Fruit fly (Drosophila melanogaster) whole organism, embryonic: Measurements from ENCODE around the gene CG1999.
A peak's percentile ranks its signal among the peaks of the same experiment; 100 is the strongest.

ENCODE experiments used
- CG10565 ChIP-seq: fragments of 200-800 bp; sonication (Bioruptor generic); optimal IDR thresholded peaks from 3 replicates; lab custom pipeline; 2016; ENCODE audit warnings: missing biosample characterization, mild to moderate bottlenecking, missing genetic modification characterization
- CG11398 ChIP-seq: fragments of 200-800 bp; sonication (Bioruptor generic); optimal IDR thresholded peaks from 2 replicates; lab custom pipeline; 2016; ENCODE audit warnings: missing biosample characterization, missing genetic modification characterization
- CG11456 ChIP-seq: fragments of 200-800 bp; sonication (Bioruptor generic); IDR thresholded peaks from 3 replicates; pipeline ENCODE4 v1.3.6; 2022; ENCODE audit warnings: missing biosample characterization, missing genetic modification characterization
- CG12942 ChIP-seq: fragments of 200-800 bp; sonication (Bioruptor generic); optimal IDR thresholded peaks from 3 replicates; lab custom pipeline; 2016; ENCODE audit warnings: missing biosample characterization, missing genetic modification characterization
- CG15696 ChIP-seq: fragments of 200-800 bp; sonication (Bioruptor generic); optimal IDR thresholded peaks from 2 replicates; lab custom pipeline; 2019; ENCODE audit warnings: missing biosample characterization, mild to moderate bottlenecking, missing genetic modification characterization, moderate library complexity
- CG18011 ChIP-seq: fragments of 200-800 bp; sonication (Bioruptor generic); optimal IDR thresholded peaks from 2 replicates; lab custom pipeline; 2017; ENCODE audit warnings: missing biosample characterization, missing genetic modification characterization, mild to moderate bottlenecking, moderate library complexity, missing genotype
- CG18764 ChIP-seq: fragments of 200-800 bp; sonication (Bioruptor generic); optimal IDR thresholded peaks from 3 replicates; lab custom pipeline; 2016; ENCODE audit warnings: missing biosample characterization, missing genetic modification characterization
- CG2116 ChIP-seq: fragments of 200-800 bp; sonication (Bioruptor generic); optimal IDR thresholded peaks from 3 replicates; lab custom pipeline; 2018; ENCODE audit warnings: missing biosample characterization, mild to moderate bottlenecking, missing genetic modification characterization
- CG3065 ChIP-seq: fragments of 200-800 bp; sonication (Bioruptor generic); optimal IDR thresholded peaks from 2 replicates; lab custom pipeline; 2016; ENCODE audit warnings: missing biosample characterization, missing genetic modification characterization
- CG31224 ChIP-seq: fragments of 200-800 bp; sonication (Bioruptor generic); IDR thresholded peaks from 2 replicates; pipeline ENCODE4 v1.3.6; 2022; ENCODE audit warnings: missing biosample characterization, missing genetic modification characterization
- CG31365 ChIP-seq: fragments of 200-800 bp; sonication (Bioruptor generic); optimal IDR thresholded peaks from 2 replicates; lab custom pipeline; 2018; ENCODE audit warnings: missing biosample characterization, mild to moderate bottlenecking, missing genetic modification characterization
- CG31441 ChIP-seq: fragments of 200-800 bp; sonication (Bioruptor generic); IDR thresholded peaks from 2 replicates; pipeline ENCODE4 v1.3.6; 2022; ENCODE audit warnings: missing biosample characterization, missing genetic modification characterization
- CG34224 ChIP-seq: fragments of 200-800 bp; sonication (Bioruptor generic); IDR thresholded peaks from 3 replicates; pipeline ENCODE4 v1.3.6; 2022; ENCODE audit warnings: missing biosample characterization, missing genetic modification characterization; ENCODE audit not compliant: partially characterized antibody
- CG34422 ChIP-seq: fragments of 200-800 bp; sonication (Bioruptor generic); IDR thresholded peaks from 3 replicates; pipeline ENCODE4 v1.3.6; 2022; ENCODE audit warnings: missing biosample characterization, missing genetic modification characterization
- CG3847 ChIP-seq: fragments of 200-800 bp; sonication (Bioruptor generic); IDR thresholded peaks from 2 replicates; pipeline ENCODE4 v1.3.6; 2022; ENCODE audit warnings: missing biosample characterization, missing genetic modification characterization
- CG42726 ChIP-seq: fragments of 200-800 bp; sonication (Bioruptor generic); IDR thresholded peaks from 2 replicates; pipeline ENCODE4 v1.3.6; 2022; ENCODE audit warnings: missing biosample characterization, missing genetic modification characterization; ENCODE audit not compliant: partially characterized antibody
- CG4617 ChIP-seq: fragments of 200-800 bp; sonication (Bioruptor generic); optimal IDR thresholded peaks from 3 replicates; lab custom pipeline; 2016; ENCODE audit warnings: missing biosample characterization, missing genetic modification characterization, borderline replicate concordance
- CG4820 ChIP-seq: fragments of 200-800 bp; sonication (Bioruptor generic); optimal IDR thresholded peaks from 3 replicates; lab custom pipeline; 2016; ENCODE audit warnings: missing biosample characterization, missing genetic modification characterization
- CG6175 ChIP-seq: fragments of 200-800 bp; sonication (Bioruptor generic); IDR thresholded peaks from 3 replicates; pipeline ENCODE4 v1.3.6; 2022; ENCODE audit warnings: missing biosample characterization, missing genetic modification characterization
- CG6854 ChIP-seq: fragments of 200-800 bp; sonication (Bioruptor generic); optimal IDR thresholded peaks from 3 replicates; lab custom pipeline; 2017; ENCODE audit warnings: missing biosample characterization, mild to moderate bottlenecking, missing genetic modification characterization
- CG7372 ChIP-seq: fragments of 200-800 bp; sonication (Bioruptor generic); IDR thresholded peaks from 2 replicates; pipeline ENCODE4 v1.3.6; 2022; ENCODE audit warnings: missing biosample characterization, missing genetic modification characterization
- CG7786 ChIP-seq: fragments of 200-800 bp; sonication (Bioruptor generic); optimal IDR thresholded peaks from 2 replicates; lab custom pipeline; 2016; ENCODE audit warnings: missing biosample characterization, missing genetic modification characterization
- CG7839 ChIP-seq: fragments of 200-800 bp; sonication (Bioruptor generic); optimal IDR thresholded peaks from 3 replicates; lab custom pipeline; 2018; ENCODE audit warnings: missing biosample characterization, mild to moderate bottlenecking, missing genetic modification characterization, moderate library complexity
- CG7963 ChIP-seq: fragments of 200-800 bp; sonication (Bioruptor generic); IDR thresholded peaks from 3 replicates; pipeline ENCODE4 v1.3.6; 2022; ENCODE audit warnings: missing biosample characterization, missing genetic modification characterization; ENCODE audit not compliant: partially characterized antibody
- CG8281 ChIP-seq: fragments of 200-800 bp; sonication (Bioruptor generic); optimal IDR thresholded peaks from 2 replicates; lab custom pipeline; 2018; ENCODE audit warnings: missing biosample characterization, mild to moderate bottlenecking, missing genetic modification characterization, moderate library complexity
- CG9817 ChIP-seq: fragments of 200-800 bp; sonication (Bioruptor generic); optimal IDR thresholded peaks from 2 replicates; lab custom pipeline; 2018; ENCODE audit warnings: missing biosample characterization, mild to moderate bottlenecking, missing genetic modification characterization, moderate library complexity
- Deaf1 ChIP-seq: fragments of 200-800 bp; optimal IDR thresholded peaks from 3 replicates; lab custom pipeline; 2019; ENCODE audit warnings: missing biosample characterization, mild to moderate bottlenecking, missing genetic modification characterization, moderate library complexity
- ERR ChIP-seq: fragments of 200-800 bp; sonication (Bioruptor generic); optimal IDR thresholded peaks from 2 replicates; lab custom pipeline; 2016; ENCODE audit warnings: missing biosample characterization, missing genetic modification characterization
- Fer1 ChIP-seq: fragments of 200-800 bp; sonication (Bioruptor generic); optimal IDR thresholded peaks from 2 replicates; lab custom pipeline; 2017; ENCODE audit warnings: missing biosample characterization, mild to moderate bottlenecking, missing genetic modification characterization
- HHEX ChIP-seq: fragments of 200-800 bp; sonication (Bioruptor generic); optimal IDR thresholded peaks from 3 replicates; lab custom pipeline; 2017; ENCODE audit warnings: missing biosample characterization, mild to moderate bottlenecking, missing genetic modification characterization, missing genetic modification reagents
- Lim3 ChIP-seq: fragments of 200-800 bp; sonication (Bioruptor generic); IDR thresholded peaks from 2 replicates; pipeline ENCODE4 v1.3.6; 2022; ENCODE audit warnings: missing biosample characterization, missing genetic modification characterization
- Mad ChIP-seq: fragments of 200-800 bp; sonication (Bioruptor generic); optimal IDR thresholded peaks from 2 replicates; lab custom pipeline; 2016; ENCODE audit warnings: missing biosample characterization, missing genetic modification characterization
- Taf1 ChIP-seq: fragments of 200-800 bp; sonication (Bioruptor generic); IDR thresholded peaks from 2 replicates; pipeline ENCODE4 v1.3.6; 2022; ENCODE audit warnings: missing biosample characterization, missing genetic modification characterization
- Tbp ChIP-seq: fragments of >200 bp; optimal IDR thresholded peaks from 2 replicates; lab custom pipeline; 2018; ENCODE audit warnings: missing biosample characterization, missing genetic modification characterization
- Xbp1 ChIP-seq: fragments of 200-800 bp; sonication (Bioruptor generic); optimal IDR thresholded peaks from 3 replicates; lab custom pipeline; 2016; ENCODE audit warnings: missing biosample characterization, mild to moderate bottlenecking, missing genetic modification characterization
- Xrp1 ChIP-seq: fragments of 200-800 bp; sonication (Bioruptor generic); IDR thresholded peaks from 2 replicates; pipeline ENCODE4 v1.3.6; 2022; ENCODE audit warnings: missing biosample characterization, missing genetic modification characterization
- ase ChIP-seq: fragments of 200-800 bp; sonication (Bioruptor generic); IDR thresholded peaks from 3 replicates; pipeline ENCODE4 v1.3.6; 2022; ENCODE audit warnings: missing biosample characterization, missing genetic modification characterization
- bcd ChIP-seq: fragments of 200-800 bp; sonication (Bioruptor generic); optimal IDR thresholded peaks from 2 replicates; lab custom pipeline; 2017; ENCODE audit warnings: missing biosample characterization, mild to moderate bottlenecking, missing genetic modification characterization
- cad ChIP-seq: fragments of >200 bp; optimal IDR thresholded peaks from 2 replicates; lab custom pipeline; 2017; ENCODE audit warnings: missing biosample characterization, missing genetic modification characterization
- chinmo ChIP-seq: fragments of 200-800 bp; sonication (Bioruptor generic); IDR thresholded peaks from 4 replicates; pipeline ENCODE4 v1.3.6; 2022; ENCODE audit warnings: missing biosample characterization, missing genetic modification characterization; ENCODE audit not compliant: partially characterized antibody
- crol ChIP-seq: fragments of 200-800 bp; sonication (Bioruptor generic); IDR thresholded peaks from 2 replicates; pipeline ENCODE4 v1.3.6; 2022; ENCODE audit warnings: missing biosample characterization, missing genetic modification characterization
- dimm ChIP-seq: fragments of 200-800 bp; sonication (Bioruptor generic); IDR thresholded peaks from 2 replicates; pipeline ENCODE4 v1.3.6; 2022; ENCODE audit warnings: missing biosample characterization, missing genetic modification characterization
- gfzf ChIP-seq: fragments of 200-800 bp; sonication (Bioruptor generic); optimal IDR thresholded peaks from 2 replicates; lab custom pipeline; 2016; ENCODE audit warnings: missing biosample characterization, mild to moderate bottlenecking, missing genetic modification characterization, moderate library complexity
- gsb ChIP-seq: fragments of 200-800 bp; sonication (Bioruptor generic); IDR thresholded peaks from 2 replicates; pipeline ENCODE4 v1.3.6; 2022; ENCODE audit warnings: missing biosample characterization, missing genetic modification characterization
- klu ChIP-seq: fragments of 200-800 bp; sonication (Bioruptor generic); IDR thresholded peaks from 2 replicates; pipeline ENCODE4 v1.3.6; 2022; ENCODE audit warnings: missing biosample characterization, missing genetic modification characterization
- nau ChIP-seq: fragments of 200-800 bp; sonication (Bioruptor generic); optimal IDR thresholded peaks from 3 replicates; lab custom pipeline; 2017; ENCODE audit warnings: missing biosample characterization, mild to moderate bottlenecking, missing genetic modification characterization, missing genetic modification reagents
- onecut ChIP-seq: fragments of 200-800 bp; sonication (Bioruptor generic); IDR thresholded peaks from 2 replicates; pipeline ENCODE4 v1.3.6; 2022; ENCODE audit warnings: missing biosample characterization, missing genetic modification characterization
- pfk ChIP-seq: fragments of 200-800 bp; sonication (Bioruptor generic); optimal IDR thresholded peaks from 2 replicates; lab custom pipeline; 2018; ENCODE audit warnings: missing biosample characterization, mild to moderate bottlenecking, missing genetic modification characterization, moderate library complexity
- tap ChIP-seq: fragments of 200-800 bp; optimal IDR thresholded peaks from 3 replicates; lab custom pipeline; 2019; ENCODE audit warnings: missing biosample characterization, mild to moderate bottlenecking, missing genetic modification characterization, moderate library complexity
- ttk ChIP-seq: fragments of 200-800 bp; sonication (Bioruptor generic); IDR thresholded peaks from 2 replicates; pipeline ENCODE4 v2.1.2; 2022; ENCODE audit warnings: missing biosample characterization, missing genetic modification characterization
- wek ChIP-seq: fragments of 200-800 bp; sonication (Bioruptor generic); optimal IDR thresholded peaks from 3 replicates; lab custom pipeline; 2018; ENCODE audit warnings: missing biosample characterization, mild to moderate bottlenecking, missing genetic modification characterization, moderate library complexity

The CG1999 gene

dm6 chrX:7338538-7338937 is 20.1 kb upstream of the CG1999 start (continued):
- 0 out of 3 replicates have a peak, but pooled peaks have one; percentile 58 for TF ChIP-seq CG11456
- peak; percentile 40; the same call in 1 of the 2 replicates for TF ChIP-seq onecut (GFP tag; lab: Robert Waterston, UW)
- peak; percentile 34 for TF ChIP-seq bcd
- TF ChIP-seq pfk (GFP tag; lab: Kevin White, UChicago), result no peak
- peak; percentile 55; the same call in 1 of the 2 replicates for TF ChIP-seq Xrp1 (GFP tag; lab: Robert Waterston, UW)
- TF ChIP-seq CG4617 (GFP tag; lab: Kevin White, UChicago), result peak; percentile 21
- TF ChIP-seq crol (GFP tag; lab: Robert Waterston, UW), result no peak
- TF ChIP-seq Lim3 (GFP tag; lab: Robert Waterston, UW), result no peak
- TF ChIP-seq CG11398 (GFP tag; lab: Kevin White, UChicago), result peak; percentile 9
- no peak for TF ChIP-seq CG42726 (GFP tag; lab: Robert Waterston, UW)
- TF ChIP-seq CG6175 (GFP tag; lab: Robert Waterston, UW), result no peak
- TF ChIP-seq CG12942, result peak; percentile 40
- peak; percentile 64 for TF ChIP-seq Xbp1 (GFP tag; lab: Kevin White, UChicago)
- no peak; the same call in 1 of the 2 replicates for TF ChIP-seq ttk (GFP tag; lab: Robert Waterston, UW)
- no peak for TF ChIP-seq dimm (GFP tag; lab: Robert Waterston, UW)
- no peak for TF ChIP-seq chinmo (GFP tag; lab: Robert Waterston, UW)
- 0 out of 3 replicates have a peak, but pooled peaks have one; percentile 9 for TF ChIP-seq ase (GFP tag; lab: Robert Waterston, UW)
- TF ChIP-seq CG18011 (GFP tag; lab: Kevin White, UChicago), result peak; percentile 16
- TF ChIP-seq CG8281 (tag; lab: Kevin White, UChicago), result peak; percentile 55
- peak; percentile 32 for TF ChIP-seq Deaf1 (tag; lab: Kevin White, UChicago)
- peak; percentile 76 for TF ChIP-seq Fer1 (GFP tag; lab: Kevin White, UChicago)
- no peak for TF ChIP-seq CG3065 (GFP tag; lab: Kevin White, UChicago)
- TF ChIP-seq CG34422, result peak; percentile 50; the same call in 1 of the 3 replicates
- TF ChIP-seq CG7786 (GFP tag; lab: Kevin White, UChicago), result no peak
- TF ChIP-seq HHEX (GFP tag; lab: Kevin White, UChicago), result peak; percentile 76
- TF ChIP-seq CG34224, result no peak
- peak; percentile 64 for TF ChIP-seq nau (GFP tag; lab: Kevin White, UChicago)
- TF ChIP-seq Tbp (GFP tag; lab: Kevin White, UChicago), result no peak
- TF ChIP-seq CG2116 (GFP tag; lab: Kevin White, UChicago), result peak; percentile 33
- TF ChIP-seq ERR (GFP tag; lab: Kevin White, UChicago), result no peak
- TF ChIP-seq CG3847 (GFP tag; lab: Robert Waterston, UW), result peak; percentile 38; the same call in 1 of the 2 replicates
- TF ChIP-seq gfzf (GFP tag; lab: Kevin White, UChicago), result no peak
- no peak for TF ChIP-seq CG7963 (GFP tag; lab: Robert Waterston, UW)
- no peak for TF ChIP-seq CG7372 (GFP tag; lab: Robert Waterston, UW)
- TF ChIP-seq Mad (GFP tag; lab: Kevin White, UChicago), result peak; percentile 17
- TF ChIP-seq CG18764 (GFP tag; lab: Kevin White, UChicago), result peak; percentile 34
- TF ChIP-seq CG6854 (GFP tag; lab: Kevin White, UChicago), result peak; percentile 66
- peak; percentile 23; the same call in 1 of the 2 replicates for TF ChIP-seq CG31224
- peak; percentile 57 for TF ChIP-seq CG31365 (tag; lab: Kevin White, UChicago)
- peak; percentile 65 for TF ChIP-seq wek (GFP tag; lab: Kevin White, UChicago)
- peak; percentile 78 for TF ChIP-seq CG31441 (GFP tag; lab: Robert Waterston, UW)
- no peak for TF ChIP-seq cad (GFP tag; lab: Kevin White, UChicago)
- TF ChIP-seq tap (tag; lab: Kevin White, UChicago), result peak; percentile 54
- TF ChIP-seq Taf1 (GFP tag; lab: Robert Waterston, UW), result 0 out of 2 replicates have a peak, but pooled peaks have one; percentile 13
- no peak for TF ChIP-seq CG10565 (GFP tag; lab: Kevin White, UChicago)
- TF ChIP-seq CG15696 (tag; lab: Kevin White, UChicago), result peak; percentile 37
- no peak for TF ChIP-seq gsb
- peak; percentile 27 for TF ChIP-seq CG4820 (GFP tag; lab: Kevin White, UChicago)
- peak; percentile 49 for TF ChIP-seq CG9817 (tag; lab: Kevin White, UChicago)
- TF ChIP-seq CG7839 (tag; lab: Kevin White, UChicago), result peak; percentile 77
- peak; percentile 36; the same call in 1 of the 2 replicates for TF ChIP-seq klu
